Worm (Caenorhabditis elegans) whole organism, L3 larva: ENCODE results near the gene inx-2.

Experiments used
- nhr-23 ChIP-seq: fragments of 150-350 bp; optimal IDR thresholded peaks from 2 replicates; lab custom pipeline; 2014; ENCODE audit warnings: missing biosample characterization, missing genetic modification reagents, missing genetic modification characterization
- nhr-25 ChIP-seq: sonication (generic microtip); optimal IDR thresholded peaks from 2 replicates; lab custom pipeline; 2017; ENCODE audit warnings: missing biosample characterization, missing genetic modification characterization
- pha-4 ChIP-seq: fragments of 150-350 bp; optimal IDR thresholded peaks from 2 replicates; lab custom pipeline; 2014; ENCODE audit warnings: missing biosample characterization, missing genetic modification reagents, missing genetic modification characterization
- sea-2 ChIP-seq: fragments of 150-350 bp; sonication (generic microtip); optimal IDR thresholded peaks from 4 replicates; lab custom pipeline; 2014; ENCODE audit warnings: missing biosample characterization, missing genetic modification reagents, missing genetic modification characterization
- zag-1 ChIP-seq: fragments of 150-350 bp; optimal IDR thresholded peaks from 2 replicates; lab custom pipeline; 2014; ENCODE audit warnings: missing biosample characterization, missing genetic modification characterization
- ztf-4 ChIP-seq: fragments of 150-350 bp; optimal IDR thresholded peaks from 2 replicates; lab custom pipeline; 2014; ENCODE audit warnings: missing biosample characterization, missing genetic modification characterization

ce11 chrX:11329424-11329823 is 32.9 kb upstream of the inx-2 start, which contains the start of gene npr-9:
- TF ChIP-seq pha-4 (tag; lab: Kevin White, UChicago) = no peak
- no peak for TF ChIP-seq ztf-4 (tag; lab: Kevin White, UChicago)
- TF ChIP-seq nhr-23 (tag; lab: Kevin White, UChicago) = no peak
- TF ChIP-seq nhr-25 = no peak
- TF ChIP-seq sea-2 (GFP tag; lab: Kevin White, UChicago) = no peak
- no peak for TF ChIP-seq zag-1
